Fruit fly (Drosophila melanogaster): ENCODE results near the gene CCT6.
A peak's percentile ranks its signal among the peaks of the same experiment; 100 is the strongest.

The CCT6 gene

dm6 chrX:15701047-15701446, 45.4 kb upstream of the CCT6 start, which contains the start of gene CG9240 (continued):
- TF ChIP-seq amos (GFP tag; IDR thresholded peaks at IDR 0.05; ENCODE audit: partially characterized antibody) (peak; percentile 28; the same call in 1 of the 2 replicates), MBD-R2 (GFP tag; IDR thresholded peaks at IDR 0.05) (peak; percentile 87), crp (GFP tag; optimal IDR thresholded peaks at IDR 0.05) (peak in 1 of 2 experiments; percentile 87), trem (tag; optimal IDR thresholded peaks at IDR 0.05) (peak; percentile 5), CG17186 (GFP tag; optimal IDR thresholded peaks at IDR 0.05) (peak; percentile 42), Dref (GFP tag; IDR thresholded peaks at IDR 0.05) (peak; percentile 78), nau (GFP tag; optimal IDR thresholded peaks at IDR 0.05) (no peak), Chrac-16 (GFP tag; optimal IDR thresholded peaks at IDR 0.05) (no peak), HmgZ (tag; optimal IDR thresholded peaks at IDR 0.05) (peak; percentile 44), odd (GFP tag; optimal IDR thresholded peaks at IDR 0.05) (no peak), Sry-δ (GFP tag; optimal IDR thresholded peaks at IDR 0.05) (peak; percentile 47), CG13894 (tag; optimal IDR thresholded peaks at IDR 0.05) (peak; percentile 36), CG1603 (tag; optimal IDR thresholded peaks at IDR 0.05) (peak; percentile 60), gfzf (GFP tag; optimal IDR thresholded peaks at IDR 0.05) (peak; percentile 19), nom (GFP tag; optimal IDR thresholded peaks at IDR 0.05) (peak; percentile 2), Scr (GFP tag; IDR thresholded peaks at IDR 0.05; ENCODE audit: partially characterized antibody) (peak; percentile 25; the same call in 1 of the 2 replicates), CG30020 (tag; optimal IDR thresholded peaks at IDR 0.05) (no peak), zfh2 (GFP tag; optimal IDR thresholded peaks at IDR 0.05) (no peak), unc-4 (GFP tag; IDR thresholded peaks at IDR 0.05; ENCODE audit: partially characterized antibody) (0 out of 2 replicates have a peak, but pooled peaks have one; percentile 21), CG7928 (GFP tag; optimal IDR thresholded peaks at IDR 0.05) (peak; percentile 98), Vsx1 (GFP tag; optimal IDR thresholded peaks at IDR 0.05) (no peak), Opbp (GFP tag; IDR thresholded peaks at IDR 0.05; ENCODE audit: partially characterized antibody) (0 out of 3 replicates have a peak, but pooled peaks have one; percentile 47), CG3281 (GFP tag; optimal IDR thresholded peaks at IDR 0.05) (peak; percentile 25), pzg (GFP tag; optimal IDR thresholded peaks at IDR 0.05) (peak; percentile 69), B-H2 (GFP tag; optimal IDR thresholded peaks at IDR 0.05) (peak; percentile 8), CG13287 (GFP tag; IDR thresholded peaks at IDR 0.05; ENCODE audit: partially characterized antibody) (peak; percentile 32; the same call in 1 of the 2 replicates), Sox100B (GFP tag; optimal IDR thresholded peaks at IDR 0.05) (no peak), E2f2 (GFP tag; IDR thresholded peaks at IDR 0.05) (peak; percentile 94), CG2199 (GFP tag; IDR thresholded peaks at IDR 0.05) (no peak)

- TF ChIP-seq Dbx (GFP tag; IDR thresholded peaks at IDR 0.05), result 0 out of 3 replicates have a peak, but pooled peaks have one; percentile 49
- no peak for TF ChIP-seq fru (optimal IDR thresholded peaks at IDR 0.05)
- no peak for TF ChIP-seq CG17912 (GFP tag; optimal IDR thresholded peaks at IDR 0.05)
- peak; percentile 80 for TF ChIP-seq CG2678 (tag; optimal IDR thresholded peaks at IDR 0.05)
- TF ChIP-seq jigr1 (GFP tag; IDR thresholded peaks at IDR 0.05), result no peak; the same call in 2 of the 3 replicates
- TF ChIP-seq PHDP (tag; optimal IDR thresholded peaks at IDR 0.05), result peak; percentile 66
- peak; percentile 82 for TF ChIP-seq CG13424 (tag; optimal IDR thresholded peaks at IDR 0.05)
- TF ChIP-seq Deaf1 (tag; optimal IDR thresholded peaks at IDR 0.05), result peak; percentile 23
- TF ChIP-seq sd (tag; optimal IDR thresholded peaks at IDR 0.05), result peak; percentile 58
- peak; percentile 24 for TF ChIP-seq CG13296 (GFP tag; optimal IDR thresholded peaks at IDR 0.05)
- no peak for TF ChIP-seq ac (GFP tag; optimal IDR thresholded peaks at IDR 0.05)
- TF ChIP-seq CG43689 (GFP tag; IDR thresholded peaks at IDR 0.05), result no peak
- peak; percentile 55 for TF ChIP-seq Usf (GFP tag; optimal IDR thresholded peaks at IDR 0.05)
- peak; percentile 27 for TF ChIP-seq salm (tag; optimal IDR thresholded peaks at IDR 0.05)
- TF ChIP-seq CG16815 (GFP tag; optimal IDR thresholded peaks at IDR 0.05), result peak; percentile 72
- TF ChIP-seq Lim3 (GFP tag; IDR thresholded peaks at IDR 0.05), result no peak
- TF ChIP-seq CG17328 (GFP tag; IDR thresholded peaks at IDR 0.05), result 0 out of 2 replicates have a peak, but pooled peaks have one; percentile 39
- peak; percentile 85 for TF ChIP-seq phol (tag; optimal IDR thresholded peaks at IDR 0.05)
- peak; percentile 86 for TF ChIP-seq CG30403 (GFP tag; optimal IDR thresholded peaks at IDR 0.05)
- TF ChIP-seq stc (GFP tag; IDR thresholded peaks at IDR 0.05), result no peak
- peak in 1 of 2 experiments; percentile 38 for TF ChIP-seq Hr78 (GFP tag; optimal IDR thresholded peaks at IDR 0.05)
These were observed 42.7 kb upstream of the CCT6 start, which contains the start of the genes Pis and Hap40 for dm6 chrX:15703720-15704206. Gene Pis, minus strand, starts transcription at chrX:15703770. Gene Hap40, plus strand, starts transcription at chrX:15704125.

All from whole organism, embryonic.